Worm (Caenorhabditis elegans): Measurements from ENCODE around the gene F47B8.18.

DNA sequence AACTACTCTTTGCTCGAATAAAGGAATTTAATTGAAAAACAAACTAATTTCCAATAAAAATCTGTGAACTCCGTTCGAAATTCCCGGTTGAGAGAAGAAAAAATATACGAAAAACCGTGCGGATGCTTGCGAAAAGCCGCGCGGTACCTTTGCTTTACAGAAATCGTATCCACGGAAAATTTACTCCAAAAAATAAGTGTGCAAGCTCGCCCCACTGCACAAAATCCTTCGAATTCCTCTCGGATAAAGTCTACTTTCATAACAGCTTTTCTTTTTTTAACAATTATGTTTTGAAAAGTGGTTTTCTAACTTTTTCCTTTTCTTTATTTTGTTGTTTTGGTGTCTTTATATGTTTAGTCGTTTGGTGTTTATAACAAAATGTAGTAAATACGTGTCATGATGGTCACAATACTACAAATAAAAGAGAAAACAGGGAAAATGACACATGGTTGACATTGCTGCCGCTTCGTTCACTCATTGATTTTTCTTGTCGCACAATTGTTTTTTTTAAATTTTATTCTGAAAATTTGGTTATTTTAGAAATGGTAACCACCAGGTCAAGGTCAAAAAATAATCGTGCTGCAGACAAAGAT is 22.1 kb upstream of the F47B8.18 start, which contains the start of gene cept-2:
- TF ChIP-seq ama-1 (optimal IDR thresholded peaks at IDR 0.05) = no peak
- TF ChIP-seq pes-1 (GFP tag; IDR thresholded peaks at IDR 0.05) = no peak
- TF ChIP-seq hnd-1 (tag; optimal IDR thresholded peaks at IDR 0.05) = no peak
- no peak for TF ChIP-seq hmbx-1 (tag; optimal IDR thresholded peaks at IDR 0.05)
- no peak for TF ChIP-seq tbx-11 (GFP tag; IDR thresholded peaks at IDR 0.05)
- no peak for TF ChIP-seq flt-1 (GFP tag; IDR thresholded peaks at IDR 0.05)

All from whole organism, early embryonic.